Fruit fly (Drosophila melanogaster) whole organism: ENCODE measurements around the gene sbr.

Experiments
- CG8478 ChIP-seq: fragments of >200 bp; optimal IDR thresholded peaks from 2 replicates; lab custom pipeline; 2018; ENCODE audit warnings: inconsistent platforms
- EcR ChIP-seq, 2 experiments: fragments of >200 bp; optimal IDR thresholded peaks; 2 replicates each; lab custom pipeline; 2017; ENCODE audit warnings: missing biosample characterization in 2 of 2, missing genetic modification characterization in 2 of 2, missing genetic modification reagents in 2 of 2
- pan ChIP-seq: fragments of >200 bp; optimal IDR thresholded peaks from 2 replicates; lab custom pipeline; 2017
- psq ChIP-seq: fragments of >200 bp; optimal IDR thresholded peaks from 2 replicates; lab custom pipeline; 2017
- usp ChIP-seq: fragments of >200 bp; optimal IDR thresholded peaks from 2 replicates; lab custom pipeline; 2017; ENCODE audit warnings: missing biosample characterization, missing genetic modification characterization, mixed read lengths

dm6 chrX:10886418-10886817, 39.5 kb upstream of the sbr start:
- TF ChIP-seq usp (GFP tag; lab: Kevin White, UChicago) = no peak
- no peak for TF ChIP-seq CG8478 (lab: Kevin White, UChicago)
- TF ChIP-seq pan (lab: Kevin White, UChicago) = no peak
- no peak for TF ChIP-seq EcR (GFP tag; optimal IDR thresholded peaks at IDR 0.05; lab: Kevin White, UChicago)
- TF ChIP-seq psq (lab: Kevin White, UChicago) = no peak
